Fruit fly (Drosophila melanogaster) Kc167 (cell line): Measurements from ENCODE around the gene CG13601.

Experiments used
- Myc ChIP-seq: fragments of >200 bp; optimal IDR thresholded peaks from 2 replicates; lab custom pipeline; 2017; ENCODE audit warnings: missing external identifiers
- insv ChIP-seq: fragments of >200 bp; optimal IDR thresholded peaks from 3 replicates; lab custom pipeline; 2018; ENCODE audit warnings: missing external identifiers
- psq ChIP-seq: fragments of >200 bp; optimal IDR thresholded peaks from 2 replicates; lab custom pipeline; 2017; ENCODE audit warnings: missing external identifiers
- ttk ChIP-seq: sonication (Bioruptor generic); optimal IDR thresholded peaks from 2 replicates; lab custom pipeline; 2017; ENCODE audit warnings: missing external identifiers

- no peak for TF ChIP-seq Myc (lab: Kevin White, UChicago)
- TF ChIP-seq psq (lab: Kevin White, UChicago) = no peak
- TF ChIP-seq ttk (lab: Kevin White, UChicago) = no peak
- TF ChIP-seq insv (lab: Kevin White, UChicago) = no peak
Observed at dm6 chr3R:23960865-23961264, 33.4 kb upstream of the CG13601 start.
